Fruit fly (Drosophila melanogaster): Measurements from ENCODE around the gene CG42661.

CG42661 gene

dm6 chr3L:7449097-7449496, 16.2 kb upstream of the CG42661 start:
- peak; percentile 64 for TF ChIP-seq D19A (tag; optimal IDR thresholded peaks at IDR 0.05)
- TF ChIP-seq E2f2 (GFP tag; IDR thresholded peaks at IDR 0.05): no peak
- no peak for TF ChIP-seq Blimp-1 (GFP tag; optimal IDR thresholded peaks at IDR 0.05)
- TF ChIP-seq CG8281 (tag; optimal IDR thresholded peaks at IDR 0.05): peak; percentile 94
- TF ChIP-seq Camta (GFP tag; optimal IDR thresholded peaks at IDR 0.05): no peak
- no peak for TF ChIP-seq NFAT (GFP tag; IDR thresholded peaks at IDR 0.05)
- no peak for TF ChIP-seq CG12236 (GFP tag; optimal IDR thresholded peaks at IDR 0.05)
- TF ChIP-seq Med (GFP tag): no peak

- no peak for TF ChIP-seq Vsx1 (GFP tag; optimal IDR thresholded peaks at IDR 0.05)
- TF ChIP-seq Nf-YC (tag; optimal IDR thresholded peaks at IDR 0.05): no peak
Measured at dm6 chr3L:7450553-7450952, 14.8 kb upstream of the CG42661 start, which contains the start of gene CG33278. Gene CG33278, plus strand, starts transcription at chr3L:7450853.

dm6 chr3L:7455849-7456248, 9.5 kb upstream of the CG42661 start, which contains the start of gene ppk26:
Gene ppk26, plus strand, starts transcription at chr3L:7456149.
- TF ChIP-seq Sry-β (GFP tag; optimal IDR thresholded peaks at IDR 0.05): no peak
- TF ChIP-seq wdn (GFP tag; IDR thresholded peaks at IDR 0.05): no peak
- no peak for TF ChIP-seq CG14860 (GFP tag; IDR thresholded peaks at IDR 0.05; ENCODE audit: partially characterized antibody)
- no peak for TF ChIP-seq pzg (GFP tag; optimal IDR thresholded peaks at IDR 0.05)
- TF ChIP-seq CG8388 (GFP tag; optimal IDR thresholded peaks at IDR 0.05): no peak
- no peak for TF ChIP-seq CG12744 (GFP tag; optimal IDR thresholded peaks at IDR 0.05)
- no peak for TF ChIP-seq h (optimal IDR thresholded peaks at IDR 0.05)
- no peak for TF ChIP-seq hbn (GFP tag; IDR thresholded peaks at IDR 0.05; ENCODE audit: partially characterized antibody)
- no peak for TF ChIP-seq CG12219 (GFP tag; optimal IDR thresholded peaks at IDR 0.05)
- TF ChIP-seq cas (GFP tag; IDR thresholded peaks at IDR 0.05): no peak
- TF ChIP-seq ATbp (GFP tag; optimal IDR thresholded peaks at IDR 0.05): no peak
- no peak for TF ChIP-seq CG12299 (tag; optimal IDR thresholded peaks at IDR 0.05)
- TF ChIP-seq Ets65A (GFP tag): peak; percentile 77
- no peak for TF ChIP-seq CG3838 (GFP tag; optimal IDR thresholded peaks at IDR 0.05)
- no peak for TF ChIP-seq chinmo (GFP tag; IDR thresholded peaks at IDR 0.05; ENCODE audit: partially characterized antibody)
- TF ChIP-seq sens (GFP tag): peak; percentile 31
- no peak for TF ChIP-seq CG10321 (GFP tag; IDR thresholded peaks at IDR 0.05)

- TF ChIP-seq CG6175 (GFP tag; IDR thresholded peaks at IDR 0.05) (no peak), Scr (GFP tag; IDR thresholded peaks at IDR 0.05; ENCODE audit: partially characterized antibody) (no peak), CG14667 (GFP tag; IDR thresholded peaks at IDR 0.05) (no peak), Deaf1 (tag; optimal IDR thresholded peaks at IDR 0.05) (no peak), Ravus (GFP tag; IDR thresholded peaks at IDR 0.05) (no peak), CG5953 (GFP tag; IDR thresholded peaks at IDR 0.05) (no peak), luna (GFP tag; optimal IDR thresholded peaks at IDR 0.05) (no peak), CG7372 (GFP tag; IDR thresholded peaks at IDR 0.05) (no peak), CG17912 (GFP tag; optimal IDR thresholded peaks at IDR 0.05) (no peak), CG1792 (GFP tag; optimal IDR thresholded peaks at IDR 0.05) (no peak), chif (GFP tag; optimal IDR thresholded peaks at IDR 0.05) (no peak), HHEX (GFP tag; optimal IDR thresholded peaks at IDR 0.05) (no peak), CG30431 (GFP tag; optimal IDR thresholded peaks at IDR 0.05) (no peak)
Measured at dm6 chr3L:7470202-7470601, 4.9 kb downstream of the CG42661 start, which contains the start of gene CG8543. Gene CG8543, minus strand, starts transcription at chr3L:7470302.

Measured in whole organism, embryonic.